Worm (Caenorhabditis elegans): ENCODE measurements around the gene F57C2.5.

ce11 chrII:14523070-14523572 is 4.9 kb downstream of the F57C2.5 start, which contains the start of gene btb-20:
- TF ChIP-seq lin-32 (GFP tag; optimal IDR thresholded peaks at IDR 0.05) (no peak), pha-4 (tag; optimal IDR thresholded peaks at IDR 0.05) (no peak), snpc-4 (tag; optimal IDR thresholded peaks at IDR 0.05) (no peak), sptf-1 (tag; optimal IDR thresholded peaks at IDR 0.05) (no peak), hlh-1 (tag; optimal IDR thresholded peaks at IDR 0.05) (no peak), nhr-28 (tag; optimal IDR thresholded peaks at IDR 0.05) (no peak), ces-1 (GFP tag; optimal IDR thresholded peaks at IDR 0.05) (no peak), unc-62 (GFP tag; optimal IDR thresholded peaks at IDR 0.05) (no peak), nhr-12 (tag; optimal IDR thresholded peaks at IDR 0.05) (no peak), cnd-1 (tag; optimal IDR thresholded peaks at IDR 0.05) (no peak), ztf-11 (tag; optimal IDR thresholded peaks at IDR 0.05) (no peak), lsy-2 (tag; optimal IDR thresholded peaks at IDR 0.05) (no peak), mep-1 (tag; optimal IDR thresholded peaks at IDR 0.05) (no peak)
